Fruit fly (Drosophila melanogaster): ENCODE results near the gene dnd.

dnd gene

dm6 chr3R:21848987-21849442 is 38.1 kb downstream of the dnd start (continued):
- TF ChIP-seq h (optimal IDR thresholded peaks at IDR 0.05), result no peak
- peak; percentile 89 for TF ChIP-seq lbe (GFP tag; optimal IDR thresholded peaks at IDR 0.05)
- peak; percentile 63 for TF ChIP-seq pum (GFP tag; optimal IDR thresholded peaks at IDR 0.05)
- TF ChIP-seq schlank (tag; optimal IDR thresholded peaks at IDR 0.05), result no peak
- TF ChIP-seq NfI (GFP tag; optimal IDR thresholded peaks at IDR 0.05), result peak; percentile 43
- TF ChIP-seq zfh1 (GFP tag; IDR thresholded peaks at IDR 0.05), result peak; percentile 69
- peak; percentile 9 for TF ChIP-seq CG8290 (GFP tag; optimal IDR thresholded peaks at IDR 0.05)
- peak in 1 of 2 experiments; percentile 20 for TF ChIP-seq CG8290 (tag; optimal IDR thresholded peaks at IDR 0.05)
- TF ChIP-seq CG8388 (GFP tag; optimal IDR thresholded peaks at IDR 0.05), result peak; percentile 77
- TF ChIP-seq CG6854 (GFP tag; optimal IDR thresholded peaks at IDR 0.05), result no peak
- TF ChIP-seq p53 (GFP tag; optimal IDR thresholded peaks at IDR 0.05), result no peak
- TF ChIP-seq CG17612 (GFP tag; IDR thresholded peaks at IDR 0.05), result no peak
- TF ChIP-seq Dbx (GFP tag; IDR thresholded peaks at IDR 0.05), result no peak
- no peak for TF ChIP-seq hth (optimal IDR thresholded peaks at IDR 0.05)
- no peak for TF ChIP-seq YL-1 (GFP tag; optimal IDR thresholded peaks at IDR 0.05)
- TF ChIP-seq CG15479 (GFP tag; optimal IDR thresholded peaks at IDR 0.05), result peak; percentile 59
- peak; percentile 36 for TF ChIP-seq cwo (GFP tag; optimal IDR thresholded peaks at IDR 0.05)
- peak; percentile 75 for TF ChIP-seq az2 (GFP tag; optimal IDR thresholded peaks at IDR 0.05)
- TF ChIP-seq vfl (GFP tag; optimal IDR thresholded peaks at IDR 0.05), result peak; percentile 52
- peak; percentile 19 for TF ChIP-seq salm (tag; optimal IDR thresholded peaks at IDR 0.05)
- TF ChIP-seq stwl (tag; optimal IDR thresholded peaks at IDR 0.05), result peak; percentile 7
- TF ChIP-seq CG5953 (GFP tag; IDR thresholded peaks at IDR 0.05), result no peak
- TF ChIP-seq CG3163 (GFP tag; optimal IDR thresholded peaks at IDR 0.05), result no peak
- TF ChIP-seq CG31388 (GFP tag; optimal IDR thresholded peaks at IDR 0.05), result no peak
- no peak for TF ChIP-seq mirr (GFP tag; optimal IDR thresholded peaks at IDR 0.05)
- TF ChIP-seq tna (GFP tag; IDR thresholded peaks at IDR 0.05; ENCODE audit: partially characterized antibody), result no peak
- TF ChIP-seq da (GFP tag; optimal IDR thresholded peaks at IDR 0.05), result no peak
- peak; percentile 44 for TF ChIP-seq CHES-1-like (GFP tag; optimal IDR thresholded peaks at IDR 0.05)
- peak; percentile 20; the same call in 1 of the 2 replicates for TF ChIP-seq CG3847 (GFP tag; IDR thresholded peaks at IDR 0.05)
- peak; percentile 62 for TF ChIP-seq sisA (GFP tag; IDR thresholded peaks at IDR 0.05)
- no peak for TF ChIP-seq CG10565 (GFP tag; optimal IDR thresholded peaks at IDR 0.05)
- no peak for TF ChIP-seq Bdp1 (GFP tag; optimal IDR thresholded peaks at IDR 0.05)
- peak; percentile 52 for TF ChIP-seq bab2 (GFP tag; optimal IDR thresholded peaks at IDR 0.05)
- no peak for TF ChIP-seq zf30C (GFP tag; optimal IDR thresholded peaks at IDR 0.05)
- TF ChIP-seq prd (optimal IDR thresholded peaks at IDR 0.05), result no peak
- TF ChIP-seq prd (GFP tag; IDR thresholded peaks at IDR 0.05), result no peak; the same call in 1 of the 3 replicates
- peak; percentile 71 for TF ChIP-seq Xrp1 (GFP tag; IDR thresholded peaks at IDR 0.05)
- TF ChIP-seq fd3F (GFP tag; optimal IDR thresholded peaks at IDR 0.05), result no peak
- peak; percentile 24; the same call in 1 of the 2 replicates for TF ChIP-seq CG10366 (GFP tag; IDR thresholded peaks at IDR 0.05)
- TF ChIP-seq ind (GFP tag; optimal IDR thresholded peaks at IDR 0.05), result peak; percentile 45
- peak; percentile 75 for TF ChIP-seq CoRest (tag; optimal IDR thresholded peaks at IDR 0.05)
- peak; percentile 28 for TF ChIP-seq kah (GFP tag; optimal IDR thresholded peaks at IDR 0.05)
- peak; percentile 66 for TF ChIP-seq grau (tag; optimal IDR thresholded peaks at IDR 0.05)
- TF ChIP-seq Side (GFP tag; optimal IDR thresholded peaks at IDR 0.05), result peak; percentile 56
- no peak for TF ChIP-seq crol (GFP tag; IDR thresholded peaks at IDR 0.05)
- TF ChIP-seq klu (GFP tag; IDR thresholded peaks at IDR 0.05), result no peak
- peak; percentile 27 for TF ChIP-seq Dad (GFP tag; optimal IDR thresholded peaks at IDR 0.05)
- TF ChIP-seq Neu2 (GFP tag; optimal IDR thresholded peaks at IDR 0.05; ENCODE audit: borderline replicate concordance), result no peak
- peak; percentile 67 for TF ChIP-seq Xbp1 (GFP tag; optimal IDR thresholded peaks at IDR 0.05)
- TF ChIP-seq CG2116 (GFP tag; optimal IDR thresholded peaks at IDR 0.05), result peak; percentile 20
- TF ChIP-seq z (GFP tag; IDR thresholded peaks at IDR 0.05), result no peak
- peak; percentile 41 for TF ChIP-seq caup (GFP tag; optimal IDR thresholded peaks at IDR 0.05; ENCODE audit: severe bottlenecking)
- TF ChIP-seq cas (GFP tag; IDR thresholded peaks at IDR 0.05), result no peak

Data from whole organism, embryonic.